Worm (Caenorhabditis elegans): ENCODE results near the gene baz-2.

Gene baz-2

DNA sequence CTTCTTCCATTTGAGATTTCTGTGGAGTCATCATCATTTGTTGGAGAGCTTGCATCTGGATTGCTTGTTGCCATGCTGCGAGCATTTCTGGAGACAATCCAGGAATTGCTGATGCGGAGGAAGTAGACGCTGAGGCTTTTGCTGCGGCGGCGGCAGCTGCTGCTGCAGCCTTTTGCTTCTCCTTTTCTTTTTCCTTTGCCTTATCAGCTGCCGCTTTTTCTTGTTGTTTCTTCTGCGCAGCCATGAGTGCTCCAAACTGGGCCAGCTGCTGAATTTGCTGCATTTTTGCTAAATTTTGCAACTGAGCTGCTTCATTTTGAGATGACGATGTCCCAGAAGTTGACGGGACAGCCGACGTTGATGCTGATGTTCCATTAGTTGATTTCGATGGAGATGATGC is 334 bp downstream of the baz-2 start:
- TF ChIP-seq eor-1 (tag; optimal IDR thresholded peaks at IDR 0.05) (no peak), ceh-28 (tag; optimal IDR thresholded peaks at IDR 0.05) (no peak)

DNA sequence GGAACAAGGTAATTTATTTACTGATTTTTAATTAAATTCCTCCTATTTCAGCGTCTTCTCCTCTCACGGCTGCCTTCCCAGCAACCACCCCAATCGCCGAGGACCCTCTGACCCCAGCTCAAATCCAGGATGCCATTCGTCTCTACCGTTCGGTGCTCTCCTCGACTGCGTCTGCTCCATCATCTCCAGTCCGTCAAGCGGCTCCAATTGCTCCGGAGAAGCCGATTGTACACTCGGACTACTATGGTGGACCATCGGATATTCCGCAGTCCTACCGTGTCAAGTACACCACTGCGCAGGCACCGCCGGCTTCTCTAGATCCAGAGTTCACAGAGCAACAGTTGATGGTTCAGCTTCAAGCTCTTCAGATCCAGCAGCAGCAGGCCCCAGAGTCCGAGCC is 7.0 kb downstream of the baz-2 start:
- TF ChIP-seq nfya-1 (tag; optimal IDR thresholded peaks at IDR 0.05; ENCODE audit: insufficient read depth) (no peak), pha-4 (tag; optimal IDR thresholded peaks at IDR 0.05) (no peak), fkh-2 (tag; optimal IDR thresholded peaks at IDR 0.05) (no peak), nhr-77 (tag; optimal IDR thresholded peaks at IDR 0.05) (no peak), R02D3.7 (tag; optimal IDR thresholded peaks at IDR 0.05) (no peak), nhr-12 (tag; optimal IDR thresholded peaks at IDR 0.05) (no peak), elt-2 (tag; optimal IDR thresholded peaks at IDR 0.05) (no peak), skn-1 (tag; optimal IDR thresholded peaks at IDR 0.05) (no peak), nhr-43 (tag; optimal IDR thresholded peaks at IDR 0.05; ENCODE audit: poor library complexity, severe bottlenecking) (no peak), unc-62 (GFP tag; optimal IDR thresholded peaks at IDR 0.05) (no peak), nhr-25 (tag; optimal IDR thresholded peaks at IDR 0.05) (no peak), jun-1 (tag; optimal IDR thresholded peaks at IDR 0.05) (no peak), mdl-1 (tag; optimal IDR thresholded peaks at IDR 0.05) (no peak), fos-1 (tag; optimal IDR thresholded peaks at IDR 0.05) (no peak), daf-12 (tag; optimal IDR thresholded peaks at IDR 0.05) (no peak), tbx-2 (tag; optimal IDR thresholded peaks at IDR 0.05) (no peak), ztf-4 (tag; optimal IDR thresholded peaks at IDR 0.05) (no peak), nhr-28 (tag; optimal IDR thresholded peaks at IDR 0.05) (no peak)

DNA sequence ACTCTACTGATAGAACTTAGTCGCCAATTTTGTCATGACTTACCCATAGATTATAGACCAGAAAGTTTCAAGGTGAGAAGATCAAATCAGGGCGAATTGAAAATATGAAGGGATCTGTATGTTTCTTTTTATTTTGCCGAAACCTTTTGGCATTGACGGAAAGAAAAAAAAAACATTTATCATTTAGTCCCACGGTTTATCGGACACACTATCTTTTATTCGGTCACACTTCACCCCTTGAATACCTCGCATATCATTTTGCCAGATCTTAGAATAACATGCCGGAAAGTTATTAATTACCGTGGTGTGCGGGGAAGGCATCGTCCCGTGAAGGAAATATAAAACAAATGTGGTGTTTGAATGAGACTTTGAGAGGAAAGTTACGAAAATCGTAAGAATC is 10.8 kb downstream of the baz-2 start:
- peak; percentile 89 for TF ChIP-seq elt-1 (tag; optimal IDR thresholded peaks at IDR 0.05)
- no peak for TF ChIP-seq skn-1 (tag; optimal IDR thresholded peaks at IDR 0.05)
- TF ChIP-seq nhr-25 (tag; optimal IDR thresholded peaks at IDR 0.05), result peak; percentile 28

DNA sequence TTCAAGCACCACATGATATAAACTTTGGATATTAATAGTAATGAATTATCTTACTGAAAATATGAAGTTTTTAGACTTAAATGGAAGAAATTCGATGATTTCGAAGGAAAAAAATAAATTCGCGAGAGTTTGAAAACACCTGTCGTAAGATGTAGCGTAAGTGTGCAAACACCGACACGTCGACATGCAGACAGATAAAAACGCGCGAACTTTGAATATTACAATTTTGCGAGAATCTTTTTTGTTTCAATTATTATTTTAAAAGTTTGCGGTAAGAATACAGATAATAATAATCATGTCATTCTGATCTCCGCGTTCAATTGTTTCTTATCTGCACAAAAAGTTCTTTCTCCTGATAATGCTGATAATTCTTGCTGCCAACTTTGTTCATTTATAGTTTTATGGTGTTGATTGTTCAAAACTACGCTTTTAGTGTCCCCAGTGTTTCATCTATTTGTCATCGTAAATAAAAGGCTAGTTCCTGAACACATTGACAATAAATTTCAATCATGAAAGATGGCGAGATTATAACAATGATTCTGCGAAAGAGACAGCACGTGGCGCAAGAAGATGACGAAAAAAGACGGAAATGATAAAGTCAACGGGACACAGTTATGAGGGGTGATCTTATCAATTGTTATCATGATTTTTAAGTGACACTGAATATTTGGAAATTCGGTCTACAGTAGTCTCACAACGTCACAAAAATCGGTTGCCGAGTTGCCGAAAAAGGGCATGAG is 11.8 kb downstream of the baz-2 start:
- peak; percentile 35 for TF ChIP-seq nhr-25 (tag; optimal IDR thresholded peaks at IDR 0.05)
- no peak for TF ChIP-seq nhr-28 (tag; optimal IDR thresholded peaks at IDR 0.05)
- TF ChIP-seq nhr-23 (tag; optimal IDR thresholded peaks at IDR 0.05), result peak; percentile 28
- no peak for TF ChIP-seq elt-1 (tag; optimal IDR thresholded peaks at IDR 0.05)
- peak; percentile 57 for TF ChIP-seq nhr-43 (tag; optimal IDR thresholded peaks at IDR 0.05; ENCODE audit: poor library complexity, severe bottlenecking)
- TF ChIP-seq R02D3.7 (tag; optimal IDR thresholded peaks at IDR 0.05), result no peak
- TF ChIP-seq lin-15B (tag; optimal IDR thresholded peaks at IDR 0.05), result no peak
- peak; percentile 99 for TF ChIP-seq elt-2 (tag; optimal IDR thresholded peaks at IDR 0.05)
- no peak for TF ChIP-seq ceh-82 (tag; optimal IDR thresholded peaks at IDR 0.05)
- TF ChIP-seq mml-1 (tag; optimal IDR thresholded peaks at IDR 0.05), result no peak
- no peak for TF ChIP-seq ceh-9 (tag; optimal IDR thresholded peaks at IDR 0.05)
- peak in 1 of 3 experiments; percentile 92 for TF ChIP-seq elt-3 (tag; optimal IDR thresholded peaks at IDR 0.05)
- no peak for TF ChIP-seq fos-1 (tag; optimal IDR thresholded peaks at IDR 0.05)
- no peak for TF ChIP-seq snpc-4 (tag; optimal IDR thresholded peaks at IDR 0.05)
- TF ChIP-seq pqm-1 (tag; optimal IDR thresholded peaks at IDR 0.05), result peak; percentile 83
- peak; percentile 77 for TF ChIP-seq skn-1 (tag; optimal IDR thresholded peaks at IDR 0.05)
- TF ChIP-seq mdl-1 (tag; optimal IDR thresholded peaks at IDR 0.05), result peak; percentile 34

DNA sequence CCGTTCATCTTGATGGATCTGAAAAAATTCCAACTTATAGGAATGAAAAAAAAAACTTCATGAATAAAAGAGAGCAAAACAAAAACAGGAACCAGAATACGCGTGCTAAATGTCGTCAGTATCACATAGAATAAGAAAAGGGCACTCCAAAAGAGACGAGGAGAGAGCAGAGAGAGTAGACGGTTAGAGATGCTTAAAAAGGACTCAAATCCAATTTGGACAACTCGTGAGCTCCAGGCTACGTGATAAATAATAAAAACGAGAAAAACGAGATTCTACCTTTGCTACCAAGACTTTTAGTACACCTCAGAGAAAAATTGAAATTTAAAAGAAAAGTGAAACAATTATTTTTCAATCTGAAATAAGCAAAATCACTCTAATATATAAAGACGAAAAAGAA is 12.7 kb downstream of the baz-2 start, which contains the start of gene upp-1:
Gene upp-1, minus strand, starts transcription at position 18 of the 400 bp plus-strand sequence.
- TF ChIP-seq nhr-67 (tag; optimal IDR thresholded peaks at IDR 0.05) (no peak), ztf-4 (tag; optimal IDR thresholded peaks at IDR 0.05) (no peak), eor-1 (tag; optimal IDR thresholded peaks at IDR 0.05) (no peak), pqm-1 (tag; optimal IDR thresholded peaks at IDR 0.05) (no peak), nhr-11 (tag; optimal IDR thresholded peaks at IDR 0.05) (no peak), elt-3 (tag; optimal IDR thresholded peaks at IDR 0.05) (no peak), tbx-2 (tag; optimal IDR thresholded peaks at IDR 0.05) (no peak), ceh-9 (tag; optimal IDR thresholded peaks at IDR 0.05) (no peak), nhr-43 (tag; optimal IDR thresholded peaks at IDR 0.05; ENCODE audit: poor library complexity, severe bottlenecking) (peak; percentile 20), nhr-77 (tag; optimal IDR thresholded peaks at IDR 0.05) (no peak), nfya-1 (tag; optimal IDR thresholded peaks at IDR 0.05; ENCODE audit: insufficient read depth) (peak; percentile 36)

Measured in whole organism, L3 larva.